ENCODE assay signal across 4 worm cellular contexts in genomic region chrIII:835713-836278, ce11.
A peak's percentile ranks its signal among the peaks of the same experiment; 100 is the strongest.
TF ChIP-seq lines count a peak whose summit lies in the region.

No protein-coding gene starts in this region.

TF ChIP-seq in whole organism, L2 larva, 48 proteins besides CTCF, POLR2A, EP300 and RAD21 (continued from another document):
- no peak for TF ChIP-seq peb-1 (tag; optimal IDR thresholded peaks at IDR 0.05; lab: Kevin White, UChicago)
- TF ChIP-seq ceh-82 (tag; optimal IDR thresholded peaks at IDR 0.05; lab: Kevin White, UChicago): peak; percentile 20
- peak; percentile 76 for TF ChIP-seq nhr-25 (tag; optimal IDR thresholded peaks at IDR 0.05; lab: Kevin White, UChicago)
- no peak for TF ChIP-seq nhr-12 (tag; optimal IDR thresholded peaks at IDR 0.05; lab: Kevin White, UChicago)
- TF ChIP-seq skn-1 (tag; optimal IDR thresholded peaks at IDR 0.05; lab: Kevin White, UChicago): peak; percentile 38
- no peak for TF ChIP-seq nhr-11 (tag; optimal IDR thresholded peaks at IDR 0.05; lab: Kevin White, UChicago)
- TF ChIP-seq F13H6.1 (tag; optimal IDR thresholded peaks at IDR 0.05; lab: Kevin White, UChicago): peak; percentile 54
- TF ChIP-seq nhr-10 (tag; optimal IDR thresholded peaks at IDR 0.05; lab: Kevin White, UChicago): no peak
- no peak for TF ChIP-seq dmd-4 (tag; optimal IDR thresholded peaks at IDR 0.05; lab: Kevin White, UChicago)
- TF ChIP-seq sma-9 (GFP tag; optimal IDR thresholded peaks at IDR 0.05; lab: Kevin White, UChicago): peak; percentile 61
- no peak for TF ChIP-seq sma-9 (tag; optimal IDR thresholded peaks at IDR 0.05; lab: Kevin White, UChicago)
- TF ChIP-seq lin-13 (GFP tag; optimal IDR thresholded peaks at IDR 0.05; lab: Kevin White, UChicago): peak; percentile 63
- TF ChIP-seq nhr-23 (tag; optimal IDR thresholded peaks at IDR 0.05; lab: Kevin White, UChicago): no peak
- TF ChIP-seq fos-1 (tag; optimal IDR thresholded peaks at IDR 0.05; lab: Kevin White, UChicago): peak; percentile 28
TF ChIP-seq in whole organism, L2 larva: peak in this region for 25.

TF ChIP-seq in whole organism, L4 larva, 104 proteins besides CTCF, POLR2A, EP300 and RAD21 (continued from another document and continues in another):
- TF ChIP-seq daf-12 (tag; optimal IDR thresholded peaks at IDR 0.05; lab: Kevin White, UChicago) (no peak), nhr-48 (tag; optimal IDR thresholded peaks at IDR 0.05; lab: Kevin White, UChicago) (peak; percentile 72), spr-1 (tag; optimal IDR thresholded peaks at IDR 0.05; lab: Kevin White, UChicago) (peak; percentile 58), gei-8 (GFP tag; optimal IDR thresholded peaks at IDR 0.05; lab: Kevin White, UChicago) (peak; percentile 96), rbr-2 (tag; optimal IDR thresholded peaks at IDR 0.05; lab: Kevin White, UChicago) (peak; percentile 47), ceh-62 (tag; optimal IDR thresholded peaks at IDR 0.05; lab: Kevin White, UChicago) (no peak), T26A8.4 (GFP tag; IDR thresholded peaks at IDR 0.05; lab: Robert Waterston, UW) (peak; percentile 98), ZK546.5 (tag; optimal IDR thresholded peaks at IDR 0.05; lab: Kevin White, UChicago) (peak in 1 of 2 experiments; percentile 45), nhr-6 (tag; optimal IDR thresholded peaks at IDR 0.05; lab: Kevin White, UChicago) (no peak), nhr-28 (tag; optimal IDR thresholded peaks at IDR 0.05; lab: Kevin White, UChicago) (peak; percentile 65), skn-1 (tag; optimal IDR thresholded peaks at IDR 0.05; lab: Kevin White, UChicago) (peak; percentile 20), ctbp-1 (GFP tag; IDR thresholded peaks at IDR 0.05; lab: Robert Waterston, UW) (peak; percentile 91), ztf-11 (tag; optimal IDR thresholded peaks at IDR 0.05; lab: Kevin White, UChicago) (peak; percentile 51), set-16 (GFP tag; IDR thresholded peaks at IDR 0.05; lab: Robert Waterston, UW) (peak; percentile 60), ceh-44 (GFP tag; IDR thresholded peaks at IDR 0.05; lab: Robert Waterston, UW) (peak; percentile 38; the same call in 1 of the 2 replicates), Y75B8A.6 (GFP tag; IDR thresholded peaks at IDR 0.05; lab: Robert Waterston, UW) (peak; percentile 99), lin-13 (GFP tag; optimal IDR thresholded peaks at IDR 0.05; lab: Kevin White, UChicago) (peak; percentile 49), zfp-2 (tag; optimal IDR thresholded peaks at IDR 0.05; lab: Kevin White, UChicago) (peak; percentile 39), nhr-42 (GFP tag; IDR thresholded peaks at IDR 0.05; lab: Robert Waterston, UW) (peak; percentile 95), F37D6.2 (tag; optimal IDR thresholded peaks at IDR 0.05; lab: Kevin White, UChicago) (peak; percentile 40), dve-1 (tag; optimal IDR thresholded peaks at IDR 0.05; lab: Kevin White, UChicago; ENCODE audit: insufficient read depth) (peak; percentile 86), hif-1 (tag; optimal IDR thresholded peaks at IDR 0.05; lab: Kevin White, UChicago) (peak; percentile 55 to 96), ZK337.2 (GFP tag; IDR thresholded peaks at IDR 0.05; lab: Robert Waterston, UW) (peak; percentile 73), dmd-9 (GFP tag; IDR thresholded peaks at IDR 0.05; lab: Robert Waterston, UW) (peak; percentile 85), ztf-7 (tag; optimal IDR thresholded peaks at IDR 0.05; lab: Kevin White, UChicago) (no peak), mes-2 (tag; optimal IDR thresholded peaks at IDR 0.05; lab: Kevin White, UChicago; ENCODE audit: poor library complexity, severe bottlenecking) (peak; percentile 77), lin-1 (GFP tag; IDR thresholded peaks at IDR 0.05; lab: Robert Waterston, UW) (peak; percentile 95), tra-1 (GFP tag; IDR thresholded peaks at IDR 0.05; lab: Robert Waterston, UW) (peak; percentile 93), hlh-11 (tag; optimal IDR thresholded peaks at IDR 0.05; lab: Kevin White, UChicago) (peak; percentile 86), duxl-1 (tag; optimal IDR thresholded peaks at IDR 0.05; lab: Kevin White, UChicago; ENCODE audit: poor library complexity) (peak; percentile 94), fos-1 (tag; optimal IDR thresholded peaks at IDR 0.05; lab: Kevin White, UChicago) (peak; percentile 82), dpl-1 (GFP tag; optimal IDR thresholded peaks at IDR 0.05; lab: Kevin White, UChicago) (no peak), zag-1 (tag; optimal IDR thresholded peaks at IDR 0.05; lab: Kevin White, UChicago) (peak; percentile 45), pqm-1 (tag; optimal IDR thresholded peaks at IDR 0.05; lab: Kevin White, UChicago) (peak; percentile 5), ceh-20 (GFP tag; IDR thresholded peaks at IDR 0.05; lab: Robert Waterston, UW) (peak; percentile 87), mxl-2 (GFP tag; conservative IDR thresholded peaks at IDR 0.05; lab: Robert Waterston, UW) (peak; percentile 78), Y105C5A.15 (GFP tag; IDR thresholded peaks at IDR 0.05; lab: Robert Waterston, UW) (peak; percentile 99), ceh-82 (tag; optimal IDR thresholded peaks at IDR 0.05; lab: Kevin White, UChicago) (no peak), Y48G9A.11 (GFP tag; IDR thresholded peaks at IDR 0.05; lab: Robert Waterston, UW) (peak; percentile 90)

TF ChIP-seq in whole organism, late embryonic, 69 proteins besides CTCF, POLR2A, EP300 and RAD21 (continued from another document):
- TF ChIP-seq sox-2 (GFP tag; IDR thresholded peaks at IDR 0.05; lab: Robert Waterston, UW): no peak; the same call in 1 of the 2 replicates
- peak; percentile 22 for TF ChIP-seq ceh-9 (tag; optimal IDR thresholded peaks at IDR 0.05; lab: Kevin White, UChicago)
- TF ChIP-seq pag-3 (tag; optimal IDR thresholded peaks at IDR 0.05; lab: Kevin White, UChicago; ENCODE audit: borderline replicate concordance): no peak
- peak; percentile 67 for TF ChIP-seq nfya-1 (tag; optimal IDR thresholded peaks at IDR 0.05; lab: Kevin White, UChicago)
- TF ChIP-seq ceh-14 (tag; optimal IDR thresholded peaks at IDR 0.05; lab: Kevin White, UChicago): no peak
- TF ChIP-seq nhr-11 (tag; optimal IDR thresholded peaks at IDR 0.05; lab: Kevin White, UChicago): peak; percentile 49
- TF ChIP-seq K02D7.2 (tag; optimal IDR thresholded peaks at IDR 0.05; lab: Kevin White, UChicago): peak; percentile 52
- no peak for TF ChIP-seq pha-4 (tag; optimal IDR thresholded peaks at IDR 0.05; lab: Kevin White, UChicago)
- no peak for TF ChIP-seq tbx-2 (tag; optimal IDR thresholded peaks at IDR 0.05; lab: Kevin White, UChicago)
- no peak for TF ChIP-seq ceh-6 (GFP tag; optimal IDR thresholded peaks at IDR 0.05; lab: Kevin White, UChicago)
- no peak for TF ChIP-seq ets-4 (tag; optimal IDR thresholded peaks at IDR 0.05; lab: Kevin White, UChicago)
- peak; percentile 32 for TF ChIP-seq ceh-19 (GFP tag; optimal IDR thresholded peaks at IDR 0.05; lab: Kevin White, UChicago)
- TF ChIP-seq lin-11 (tag; optimal IDR thresholded peaks at IDR 0.05; lab: Kevin White, UChicago): peak; percentile 57
- TF ChIP-seq hlh-30 (tag; optimal IDR thresholded peaks at IDR 0.05; lab: Kevin White, UChicago; ENCODE audit: insufficient read depth): no peak
- no peak for TF ChIP-seq npax-4 (tag; optimal IDR thresholded peaks at IDR 0.05; lab: Kevin White, UChicago)
- peak; percentile 13 for TF ChIP-seq F13H6.1 (tag; optimal IDR thresholded peaks at IDR 0.05; lab: Kevin White, UChicago)
- TF ChIP-seq nhr-232 (tag; optimal IDR thresholded peaks at IDR 0.05; lab: Kevin White, UChicago): no peak
- TF ChIP-seq tbx-7 (tag; optimal IDR thresholded peaks at IDR 0.05; lab: Kevin White, UChicago): no peak
- peak; percentile 50 for TF ChIP-seq Y22D7AL.16 (tag; optimal IDR thresholded peaks at IDR 0.05; lab: Kevin White, UChicago)
- TF ChIP-seq pqm-1 (tag; optimal IDR thresholded peaks at IDR 0.05; lab: Kevin White, UChicago): no peak
- TF ChIP-seq fax-1 (tag; optimal IDR thresholded peaks at IDR 0.05; lab: Kevin White, UChicago): no peak
- TF ChIP-seq rnt-1 (tag; optimal IDR thresholded peaks at IDR 0.05; lab: Kevin White, UChicago): no peak
- TF ChIP-seq unc-42 (tag; optimal IDR thresholded peaks at IDR 0.05; lab: Kevin White, UChicago): no peak
- TF ChIP-seq ceh-48 (tag; optimal IDR thresholded peaks at IDR 0.05; lab: Kevin White, UChicago): peak; percentile 26
- peak; percentile 70 for TF ChIP-seq ceh-45 (GFP tag; IDR thresholded peaks at IDR 0.05; lab: Robert Waterston, UW)
- peak; percentile 95 for TF ChIP-seq ama-1 (optimal IDR thresholded peaks at IDR 0.05; lab: Kevin White, UChicago)
- no peak for TF ChIP-seq ttx-3 (tag; optimal IDR thresholded peaks at IDR 0.05; lab: Kevin White, UChicago)
- peak; percentile 9 for TF ChIP-seq elt-2 (tag; optimal IDR thresholded peaks at IDR 0.05; lab: Kevin White, UChicago)
- TF ChIP-seq hlh-6 (tag; optimal IDR thresholded peaks at IDR 0.05; lab: Kevin White, UChicago): no peak
- no peak for TF ChIP-seq sdc-2 (tag; optimal IDR thresholded peaks at IDR 0.05; lab: Kevin White, UChicago)
- no peak for TF ChIP-seq ceh-34 (tag; optimal IDR thresholded peaks at IDR 0.05; lab: Kevin White, UChicago)
- peak; percentile 54 for TF ChIP-seq che-1 (tag; optimal IDR thresholded peaks at IDR 0.05; lab: Kevin White, UChicago)
- TF ChIP-seq syd-9 (tag; optimal IDR thresholded peaks at IDR 0.05; lab: Kevin White, UChicago): no peak
- TF ChIP-seq madf-2 (tag; optimal IDR thresholded peaks at IDR 0.05; lab: Kevin White, UChicago): peak; percentile 91
- no peak for TF ChIP-seq pros-1 (tag; optimal IDR thresholded peaks at IDR 0.05; lab: Kevin White, UChicago)
- TF ChIP-seq ceh-18 (tag; optimal IDR thresholded peaks at IDR 0.05; lab: Kevin White, UChicago): no peak
- peak; percentile 35 for TF ChIP-seq ztf-16 (tag; optimal IDR thresholded peaks at IDR 0.05; lab: Kevin White, UChicago)
- no peak for TF ChIP-seq elt-4 (tag; optimal IDR thresholded peaks at IDR 0.05; lab: Kevin White, UChicago)
- TF ChIP-seq hlh-15 (tag; optimal IDR thresholded peaks at IDR 0.05; lab: Kevin White, UChicago): no peak
- no peak for TF ChIP-seq ceh-31 (tag; optimal IDR thresholded peaks at IDR 0.05; lab: Kevin White, UChicago)
- no peak for TF ChIP-seq unc-55 (GFP tag; optimal IDR thresholded peaks at IDR 0.05; lab: Kevin White, UChicago)
- peak; percentile 70 for TF ChIP-seq sox-4 (tag; optimal IDR thresholded peaks at IDR 0.05; lab: Kevin White, UChicago)
- no peak for TF ChIP-seq hlh-8 (tag; optimal IDR thresholded peaks at IDR 0.05; lab: Kevin White, UChicago)
- no peak for TF ChIP-seq lim-6 (tag; optimal IDR thresholded peaks at IDR 0.05; lab: Kevin White, UChicago)
TF ChIP-seq in whole organism, late embryonic: peak in this region for 26.

TF ChIP-seq in whole organism, mixed stage, embryonic, 35 proteins besides CTCF, POLR2A, EP300 and RAD21 (continued from another document):
- TF ChIP-seq mep-1 (tag; optimal IDR thresholded peaks at IDR 0.05; lab: Kevin White, UChicago): no peak
- TF ChIP-seq M03D4.4 (tag; optimal IDR thresholded peaks at IDR 0.05; lab: Kevin White, UChicago): peak; percentile 57
- TF ChIP-seq nhr-237 (tag; optimal IDR thresholded peaks at IDR 0.05; lab: Kevin White, UChicago): peak; percentile 60
- TF ChIP-seq tbx-8 (GFP tag; optimal IDR thresholded peaks at IDR 0.05; lab: Kevin White, UChicago): peak; percentile 66
- peak; percentile 53 for TF ChIP-seq unc-120 (tag; optimal IDR thresholded peaks at IDR 0.05; lab: Kevin White, UChicago; ENCODE audit: poor library complexity, severe bottlenecking)
- peak; percentile 62 for TF ChIP-seq sem-2 (GFP tag; optimal IDR thresholded peaks at IDR 0.05; lab: Kevin White, UChicago)
